Fruit fly (Drosophila melanogaster): ENCODE data around the gene CG32755.

CG32755 gene

DNA sequence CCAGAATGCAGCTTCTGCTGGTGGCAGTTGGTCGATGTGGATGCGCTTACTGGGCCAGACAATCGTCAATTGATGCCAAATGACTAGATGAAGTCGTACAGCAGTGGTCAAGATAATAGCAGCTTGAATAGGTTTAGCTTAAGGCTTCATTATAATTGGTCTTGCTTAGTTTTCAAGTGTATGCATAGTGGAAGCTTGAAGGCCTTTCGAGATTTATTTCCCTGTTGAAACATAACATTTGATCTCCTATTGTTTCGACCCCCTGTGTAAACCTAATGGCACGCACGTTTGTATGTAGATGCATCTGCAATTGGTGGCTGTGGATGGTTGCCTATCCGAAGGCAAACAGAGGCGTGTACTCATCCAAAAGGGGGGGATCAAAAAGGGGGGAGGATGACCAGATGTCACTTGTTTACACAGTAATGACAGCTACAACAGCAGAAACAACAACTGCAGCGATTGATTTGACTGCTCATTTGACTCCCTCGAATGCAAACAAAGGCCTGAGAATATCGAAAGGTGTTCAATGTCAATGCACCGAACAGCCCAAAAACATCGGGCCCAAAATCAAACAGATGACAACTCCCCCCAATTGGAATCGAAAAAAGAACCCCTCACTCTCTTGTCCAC lies 18.2 kb downstream of the CG32755 start (continued):
- no peak for TF ChIP-seq hkb (optimal IDR thresholded peaks at IDR 0.05)
- TF ChIP-seq hkb (GFP tag; IDR thresholded peaks at IDR 0.05): no peak
- TF ChIP-seq Oaz (GFP tag; IDR thresholded peaks at IDR 0.05): no peak
- TF ChIP-seq Gsc (GFP tag; IDR thresholded peaks at IDR 0.05): no peak
- no peak for TF ChIP-seq CG10654 (GFP tag; optimal IDR thresholded peaks at IDR 0.05)
- no peak for TF ChIP-seq CG18011 (GFP tag; optimal IDR thresholded peaks at IDR 0.05)
- TF ChIP-seq Dek (tag; optimal IDR thresholded peaks at IDR 0.05): no peak
- TF ChIP-seq sens-2 (GFP tag; IDR thresholded peaks at IDR 0.05): peak; percentile 12; the same call in 1 of the 2 replicates
- TF ChIP-seq CG2712 (tag; optimal IDR thresholded peaks at IDR 0.05): peak; percentile 62
- TF ChIP-seq Trl (optimal IDR thresholded peaks at IDR 0.05): no peak
- no peak for TF ChIP-seq Trl (GFP tag; optimal IDR thresholded peaks at IDR 0.05)
- no peak for TF ChIP-seq unc-4 (GFP tag; IDR thresholded peaks at IDR 0.05; ENCODE audit: partially characterized antibody)
- no peak for TF ChIP-seq CG13894 (tag; optimal IDR thresholded peaks at IDR 0.05)
- TF ChIP-seq fru (optimal IDR thresholded peaks at IDR 0.05): no peak
- peak; percentile 69 for TF ChIP-seq CG1603 (tag; optimal IDR thresholded peaks at IDR 0.05)
- TF ChIP-seq Sox100B (GFP tag; optimal IDR thresholded peaks at IDR 0.05): no peak
- TF ChIP-seq Ets97D (GFP tag; optimal IDR thresholded peaks at IDR 0.05): no peak
- TF ChIP-seq CG34376 (GFP tag; optimal IDR thresholded peaks at IDR 0.05): no peak
- TF ChIP-seq Ptx1 (GFP tag; IDR thresholded peaks at IDR 0.05): peak; percentile 59
- TF ChIP-seq fd102C (GFP tag; optimal IDR thresholded peaks at IDR 0.05): no peak
- no peak for TF ChIP-seq CG15514 (GFP tag; optimal IDR thresholded peaks at IDR 0.05)
- no peak for TF ChIP-seq GATAe (GFP tag; conservative IDR thresholded peaks at IDR 0.05)
- no peak for TF ChIP-seq slp2 (GFP tag; optimal IDR thresholded peaks at IDR 0.05)
- TF ChIP-seq CG3407 (GFP tag; optimal IDR thresholded peaks at IDR 0.05): peak; percentile 8
- no peak for TF ChIP-seq Eip74EF (GFP tag; optimal IDR thresholded peaks at IDR 0.05)
- TF ChIP-seq CG8765 (GFP tag; IDR thresholded peaks at IDR 0.05): no peak
- TF ChIP-seq Scr (GFP tag; IDR thresholded peaks at IDR 0.05; ENCODE audit: partially characterized antibody): no peak
- no peak for TF ChIP-seq Dp (GFP tag; optimal IDR thresholded peaks at IDR 0.05)
- no peak for TF ChIP-seq salm (tag; optimal IDR thresholded peaks at IDR 0.05)
- no peak; the same call in 1 of the 2 replicates for TF ChIP-seq E2f2 (GFP tag; IDR thresholded peaks at IDR 0.05)
- no peak for TF ChIP-seq lbe (GFP tag; optimal IDR thresholded peaks at IDR 0.05)
- no peak for TF ChIP-seq CG18476 (GFP tag; optimal IDR thresholded peaks at IDR 0.05)
- no peak for TF ChIP-seq CG6791 (GFP tag; IDR thresholded peaks at IDR 0.05; ENCODE audit: partially characterized antibody)
- peak; percentile 31 for TF ChIP-seq bab2 (GFP tag; optimal IDR thresholded peaks at IDR 0.05)
- TF ChIP-seq CG14710 (tag; optimal IDR thresholded peaks at IDR 0.05): peak; percentile 18
- TF ChIP-seq HHEX (GFP tag; optimal IDR thresholded peaks at IDR 0.05): no peak
- TF ChIP-seq Hr39 (optimal IDR thresholded peaks at IDR 0.05): no peak
- peak; percentile 53 for TF ChIP-seq dmrt11E (tag; optimal IDR thresholded peaks at IDR 0.05)
- TF ChIP-seq mam (GFP tag; optimal IDR thresholded peaks at IDR 0.05): no peak
- no peak for TF ChIP-seq Elba2 (GFP tag; optimal IDR thresholded peaks at IDR 0.05)
- peak in 1 of 2 experiments; percentile 5 for TF ChIP-seq Hr51 (GFP tag; optimal IDR thresholded peaks at IDR 0.05)
- no peak for TF ChIP-seq CG1233 (GFP tag; optimal IDR thresholded peaks at IDR 0.05)
- TF ChIP-seq CHES-1-like (GFP tag; optimal IDR thresholded peaks at IDR 0.05): no peak
- TF ChIP-seq tna (GFP tag; IDR thresholded peaks at IDR 0.05; ENCODE audit: partially characterized antibody): no peak
- TF ChIP-seq tgo (GFP tag; IDR thresholded peaks at IDR 0.05): peak; percentile 25; the same call in 1 of the 3 replicates
- TF ChIP-seq CG10321 (GFP tag; IDR thresholded peaks at IDR 0.05): no peak
- no peak for TF ChIP-seq gro (GFP tag; optimal IDR thresholded peaks at IDR 0.05)
- peak; percentile 32 for TF ChIP-seq CG2875 (GFP tag; optimal IDR thresholded peaks at IDR 0.05)
- TF ChIP-seq Ada2b (GFP tag; IDR thresholded peaks at IDR 0.05): no peak
- peak; percentile 50 for TF ChIP-seq Oli (tag; optimal IDR thresholded peaks at IDR 0.05)
- TF ChIP-seq CG1602 (GFP tag; optimal IDR thresholded peaks at IDR 0.05): peak; percentile 29

All from whole organism, embryonic.